Worm (Caenorhabditis elegans) whole organism, L4 larva: ENCODE measurements around the gene ZC477.3.

ENCODE experiments used
- F37D6.2 ChIP-seq: sonication (generic microtip); optimal IDR thresholded peaks from 2 replicates; lab custom pipeline; 2016; ENCODE audit warnings: mild to moderate bottlenecking, missing genetic modification characterization, missing compliant biosample characterization
- T20F7.1 ChIP-seq: fragments of 200-800 bp; sonication (Bioruptor generic); optimal IDR thresholded peaks from 2 replicates; lab custom pipeline; 2018; ENCODE audit warnings: mild to moderate bottlenecking, missing genetic modification characterization, missing compliant biosample characterization
- Y5F2A.4 ChIP-seq: fragments of 200-800 bp; sonication (Bioruptor generic); optimal IDR thresholded peaks from 2 replicates; lab custom pipeline; 2018; ENCODE audit warnings: mild to moderate bottlenecking, missing genetic modification characterization, missing compliant biosample characterization
- ZK546.5 ChIP-seq, 2 experiments: sonication (generic microtip); optimal IDR thresholded peaks; 2 replicates each; lab custom pipeline; 2017; ENCODE audit warnings: missing biosample characterization in 2 of 2, missing genetic modification characterization in 2 of 2
- aha-1 ChIP-seq: fragments of 150-350 bp; peaks from one replicate; lab custom pipeline; 2014; ENCODE audit warnings: missing biosample characterization, missing genetic modification characterization
- ama-1 ChIP-seq: fragments of 150-350 bp; optimal IDR thresholded peaks from 2 replicates; lab custom pipeline; 2014; ENCODE audit warnings: inconsistent platforms, mixed read lengths
- attf-4 ChIP-seq: sonication (generic microtip); optimal IDR thresholded peaks from 3 replicates; lab custom pipeline; 2017; ENCODE audit warnings: missing biosample characterization, missing genetic modification characterization
- ceh-20 ChIP-seq: fragments of 200-800 bp; sonication (Bioruptor generic); IDR thresholded peaks from 2 replicates; pipeline ENCODE4 v1.3.6; 2022; ENCODE audit warnings: missing genetic modification reagents, missing genetic modification characterization, missing compliant biosample characterization
- ceh-28 ChIP-seq: fragments of 150-350 bp; optimal IDR thresholded peaks from 2 replicates; lab custom pipeline; 2014; ENCODE audit warnings: missing biosample characterization, missing genetic modification reagents, missing genetic modification characterization
- ceh-44 ChIP-seq: fragments of 200-800 bp; sonication (Bioruptor generic); IDR thresholded peaks from 2 replicates; pipeline ENCODE4 v1.3.6; 2022; ENCODE audit warnings: missing genetic modification reagents, missing genetic modification characterization, missing compliant biosample characterization
- cey-2 ChIP-seq: sonication (generic microtip); optimal IDR thresholded peaks from 3 replicates; lab custom pipeline; 2017; ENCODE audit warnings: missing genetic modification characterization, mild to moderate bottlenecking, missing compliant biosample characterization, antibody characterized with exemption, borderline replicate concordance; ENCODE audit not compliant: insufficient read depth
- daf-16 ChIP-seq, 3 experiments: sonication (generic microtip); optimal IDR thresholded peaks; 2 replicates each; lab custom pipeline; 2016 to 2017; ENCODE audit warnings: missing genetic modification characterization in 3 of 3, missing genetic modification reagents in 3 of 3, mild to moderate bottlenecking in 2 of 3, missing compliant biosample characterization in 2 of 3, missing biosample characterization in 1 of 3, moderate library complexity in 1 of 3
- dpl-1 ChIP-seq: fragments of 150-350 bp; optimal IDR thresholded peaks from 2 replicates; lab custom pipeline; 2014; ENCODE audit warnings: missing biosample characterization, missing genetic modification reagents, missing genetic modification characterization
- dve-1 ChIP-seq: sonication (generic microtip); optimal IDR thresholded peaks from 2 replicates; lab custom pipeline; 2017; ENCODE audit warnings: antibody characterized with exemption, mild to moderate bottlenecking, missing genetic modification characterization, missing compliant biosample characterization; ENCODE audit not compliant: insufficient read depth
- egl-43 ChIP-seq: fragments of 200-800 bp; sonication (Bioruptor generic); IDR thresholded peaks from 2 replicates; pipeline ENCODE4 v1.3.6; 2022; ENCODE audit warnings: missing genetic modification reagents, missing genetic modification characterization, missing compliant biosample characterization
- hmg-1.1 ChIP-seq: fragments of 200-800 bp; sonication (Bioruptor generic); IDR thresholded peaks from 2 replicates; pipeline ENCODE4 v1.3.6; 2022; ENCODE audit warnings: missing genetic modification reagents, missing genetic modification characterization, missing compliant biosample characterization
- jun-1 ChIP-seq: fragments of 150-350 bp; optimal IDR thresholded peaks from 2 replicates; lab custom pipeline; 2014; ENCODE audit warnings: missing biosample characterization, missing genetic modification reagents, missing genetic modification characterization
- lin-1 ChIP-seq: fragments of 200-800 bp; sonication (Bioruptor generic); IDR thresholded peaks from 2 replicates; pipeline ENCODE4 v1.3.6; 2022; ENCODE audit warnings: missing genetic modification reagents, missing genetic modification characterization, missing compliant biosample characterization
- lin-13 ChIP-seq: fragments of 150-350 bp; optimal IDR thresholded peaks from 2 replicates; lab custom pipeline; 2014; ENCODE audit warnings: missing biosample characterization, missing genetic modification reagents, missing genetic modification characterization
- lin-15B ChIP-seq: fragments of 150-350 bp; sonication (generic microtip); optimal IDR thresholded peaks from 3 replicates; lab custom pipeline; 2014; ENCODE audit warnings: missing biosample characterization, missing genetic modification characterization
- lin-29 ChIP-seq: fragments of 200-800 bp; sonication (Bioruptor generic); IDR thresholded peaks from 2 replicates; pipeline ENCODE4 v1.3.6; 2022; ENCODE audit warnings: missing genetic modification reagents, missing genetic modification characterization, missing compliant biosample characterization
- lin-38 ChIP-seq: fragments of 200-800 bp; sonication (Bioruptor generic); IDR thresholded peaks from 2 replicates; pipeline ENCODE4 v1.3.6; 2022; ENCODE audit warnings: missing genetic modification reagents, missing genetic modification characterization, missing compliant biosample characterization
- lir-3 ChIP-seq: sonication (generic microtip); optimal IDR thresholded peaks from 2 replicates; lab custom pipeline; 2016; ENCODE audit warnings: mild to moderate bottlenecking, missing genetic modification characterization, missing compliant biosample characterization
- lsy-2 ChIP-seq, 2 experiments: fragments of 150-350 bp in 1 of 2; sonication (generic microtip) in 1 of 2; optimal IDR thresholded peaks; 2 replicates each; lab custom pipeline; 2014 to 2017; ENCODE audit warnings: missing biosample characterization in 2 of 2, missing genetic modification characterization in 2 of 2
- madf-5 ChIP-seq, 2 experiments: fragments of 200-800 bp; sonication (Bioruptor generic); IDR thresholded peaks; 2 replicates each; pipeline ENCODE4 v1.3.6; 2022; ENCODE audit warnings: missing compliant biosample characterization in 2 of 2, missing genetic modification characterization in 2 of 2
- mdt-29 ChIP-seq: fragments of 200-800 bp; sonication (Bioruptor generic); IDR thresholded peaks from 2 replicates; pipeline ENCODE4 v1.3.6; 2022; ENCODE audit warnings: missing genetic modification reagents, missing genetic modification characterization, missing compliant biosample characterization
- mes-2 ChIP-seq: sonication (generic microtip); optimal IDR thresholded peaks from 2 replicates; lab custom pipeline; 2016; ENCODE audit warnings: missing genotype, mild to moderate bottlenecking, missing genetic modification characterization, missing compliant biosample characterization; ENCODE audit not compliant: poor library complexity, severe bottlenecking
- mxl-2 ChIP-seq: fragments of 200-800 bp; sonication (Bioruptor generic); conservative IDR thresholded peaks from 2 replicates; pipeline ENCODE4 v1.3.6; 2022; ENCODE audit warnings: missing genetic modification reagents, missing genetic modification characterization, missing compliant biosample characterization
- nhr-102 ChIP-seq: sonication (generic microtip); optimal IDR thresholded peaks from 2 replicates; lab custom pipeline; 2016; ENCODE audit warnings: mild to moderate bottlenecking, missing genetic modification characterization, moderate library complexity, missing compliant biosample characterization
- nhr-11 ChIP-seq: fragments of 150-350 bp; optimal IDR thresholded peaks from 2 replicates; lab custom pipeline; 2014; ENCODE audit warnings: missing biosample characterization, missing genetic modification characterization
- nhr-237 ChIP-seq: sonication (generic microtip); optimal IDR thresholded peaks from 2 replicates; lab custom pipeline; 2017; ENCODE audit warnings: missing biosample characterization, missing genetic modification characterization
- nhr-25 ChIP-seq: sonication (generic microtip); optimal IDR thresholded peaks from 2 replicates; lab custom pipeline; 2017; ENCODE audit warnings: missing genetic modification characterization, mild to moderate bottlenecking, missing compliant biosample characterization, antibody characterized with exemption, moderate library complexity, borderline replicate concordance; ENCODE audit not compliant: insufficient read depth
- nhr-28 ChIP-seq: fragments of 150-350 bp; optimal IDR thresholded peaks from 2 replicates; lab custom pipeline; 2014; ENCODE audit warnings: missing biosample characterization, missing genetic modification characterization
- nhr-48 ChIP-seq: sonication (generic microtip); optimal IDR thresholded peaks from 2 replicates; lab custom pipeline; 2016; ENCODE audit warnings: mild to moderate bottlenecking, missing genetic modification characterization, missing compliant biosample characterization
- nhr-6 ChIP-seq: fragments of 150-350 bp; optimal IDR thresholded peaks from 2 replicates; lab custom pipeline; 2014; ENCODE audit warnings: missing biosample characterization, missing genetic modification characterization
- nhr-76 ChIP-seq: fragments of 150-350 bp; optimal IDR thresholded peaks from 2 replicates; lab custom pipeline; 2014; ENCODE audit warnings: missing biosample characterization, missing genetic modification characterization
- nhr-77 ChIP-seq: fragments of 150-350 bp; optimal IDR thresholded peaks from 2 replicates; lab custom pipeline; 2014; ENCODE audit warnings: missing biosample characterization, missing genetic modification characterization
- pha-4 ChIP-seq, 2 experiments: fragments of 150-350 bp in 1 of 2; fragments of 200-800 bp in 1 of 2; sonication (Bioruptor generic) in 1 of 2; IDR thresholded peaks in 1 of 2; optimal IDR thresholded peaks in 1 of 2; 2 replicates each; pipeline versions ENCODE4 v1.3.6 to Lab custom; 2014 to 2022; ENCODE audit warnings: missing genetic modification characterization in 2 of 2, missing genetic modification reagents in 2 of 2, missing biosample characterization in 1 of 2, missing compliant biosample characterization in 1 of 2
- pqm-1 ChIP-seq: sonication (generic microtip); optimal IDR thresholded peaks from 2 replicates; lab custom pipeline; 2017; ENCODE audit warnings: missing biosample characterization, missing genetic modification characterization
- rbr-2 ChIP-seq: sonication (generic microtip); optimal IDR thresholded peaks from 2 replicates; lab custom pipeline; 2016; ENCODE audit warnings: missing genotype, missing genetic modification characterization, missing compliant biosample characterization
- sdz-12 ChIP-seq: fragments of 200-800 bp; sonication (Bioruptor generic); optimal IDR thresholded peaks from 2 replicates; lab custom pipeline; 2018; ENCODE audit warnings: mild to moderate bottlenecking, missing genetic modification characterization, missing compliant biosample characterization
- snpc-1.2 ChIP-seq: fragments of 200-800 bp; sonication (Bioruptor generic); IDR thresholded peaks from 2 replicates; pipeline ENCODE4 v1.3.6; 2022; ENCODE audit warnings: missing genetic modification reagents, missing genetic modification characterization, missing compliant biosample characterization
- spr-1 ChIP-seq: sonication (generic microtip); optimal IDR thresholded peaks from 2 replicates; lab custom pipeline; 2016; ENCODE audit warnings: mild to moderate bottlenecking, missing genetic modification characterization, missing compliant biosample characterization
- unc-62 ChIP-seq, 3 experiments: fragments of 150-350 bp in 1 of 3; sonication (generic microtip); optimal IDR thresholded peaks in 2 of 3; peaks in 1 of 3; 1 replicate in 1 of 3; 2 replicates in 2 of 3; lab custom pipeline; 2014 to 2017; ENCODE audit warnings: missing biosample characterization in 3 of 3, missing genetic modification characterization in 3 of 3, missing genetic modification reagents in 3 of 3, missing genotype in 1 of 3
- zfp-3 ChIP-seq: fragments of 200-800 bp; sonication (Bioruptor generic); conservative IDR thresholded peaks from 2 replicates; pipeline ENCODE4 v1.3.6; 2022; ENCODE audit warnings: missing genetic modification reagents, missing genetic modification characterization, missing compliant biosample characterization
- ztf-7 ChIP-seq: fragments of 150-350 bp; optimal IDR thresholded peaks from 2 replicates; lab custom pipeline; 2014; ENCODE audit warnings: missing biosample characterization, missing genetic modification characterization

The ZC477.3 gene

ce11 chrIV:7103211-7103679 lies at the start of gene ZC477.3, which contains the start of gene rde-8:
Gene ZC477.3, plus strand, starts transcription at chrIV:7103492.
Gene rde-8, minus strand, starts transcription at chrIV:7103261.
- TF ChIP-seq mxl-2, result no peak
- no peak for TF ChIP-seq sdz-12 (GFP tag; lab: Kevin White, UChicago)
- TF ChIP-seq nhr-48 (tag; lab: Kevin White, UChicago), result peak; percentile 38
- no peak for TF ChIP-seq zfp-3 (GFP tag; lab: Robert Waterston, UW)
- peak; percentile 68 for TF ChIP-seq dve-1 (tag; lab: Kevin White, UChicago)
- TF ChIP-seq pqm-1 (tag; lab: Kevin White, UChicago), result no peak
- TF ChIP-seq nhr-102 (tag; lab: Kevin White, UChicago), result peak; percentile 42
- peak in 1 of 2 experiments; percentile 67 for TF ChIP-seq daf-16 (GFP tag; optimal IDR thresholded peaks at IDR 0.05; lab: Kevin White, UChicago)
- peak; percentile 68 for TF ChIP-seq daf-16 (tag; optimal IDR thresholded peaks at IDR 0.05; lab: Kevin White, UChicago)
- TF ChIP-seq egl-43 (GFP tag; lab: Robert Waterston, UW), result no peak
- TF ChIP-seq attf-4 (tag; lab: Kevin White, UChicago), result no peak
- TF ChIP-seq spr-1 (tag; lab: Kevin White, UChicago), result no peak
- TF ChIP-seq mes-2 (tag; lab: Kevin White, UChicago), result peak; percentile 81
- TF ChIP-seq nhr-76 (tag; lab: Kevin White, UChicago), result no peak
- TF ChIP-seq lin-15B (tag; lab: Kevin White, UChicago), result no peak
- peak; percentile 24 for TF ChIP-seq nhr-6
- peak; percentile 3 for TF ChIP-seq nhr-11 (tag; lab: Kevin White, UChicago)
- TF ChIP-seq hmg-1.1 (GFP tag; lab: Robert Waterston, UW), result 0 out of 2 replicates have a peak, but pooled peaks have one; percentile 60
- 0 out of 2 replicates have a peak, but pooled peaks have one; percentile 52 for TF ChIP-seq snpc-1.2 (GFP tag; lab: Robert Waterston, UW)
- TF ChIP-seq ama-1 (lab: Kevin White, UChicago), result peak; percentile 10
- no peak for TF ChIP-seq Y5F2A.4 (GFP tag; lab: Kevin White, UChicago)
- TF ChIP-seq cey-2 (tag; lab: Kevin White, UChicago), result no peak
- peak; percentile 4 for TF ChIP-seq lin-13 (GFP tag; lab: Kevin White, UChicago)
- no peak for TF ChIP-seq nhr-77 (tag; lab: Kevin White, UChicago)
- TF ChIP-seq ztf-7 (tag; lab: Kevin White, UChicago), result no peak
- TF ChIP-seq unc-62 (GFP tag; optimal IDR thresholded peaks at IDR 0.05 in 1 of 2; lab: Kevin White, UChicago), result peak in 1 of 2 experiments; percentile 64
- TF ChIP-seq unc-62 (tag; optimal IDR thresholded peaks at IDR 0.05; lab: Kevin White, UChicago), result no peak
- no peak for TF ChIP-seq ceh-44
- TF ChIP-seq dpl-1 (GFP tag; lab: Kevin White, UChicago), result peak; percentile 75
- peak; percentile 23 for TF ChIP-seq F37D6.2 (tag; lab: Kevin White, UChicago)
- TF ChIP-seq nhr-28 (tag; lab: Kevin White, UChicago), result peak; percentile 18
- peak; percentile 87 for TF ChIP-seq aha-1 (tag; lab: Kevin White, UChicago)
- no peak for TF ChIP-seq lin-1 (GFP tag; lab: Robert Waterston, UW)
- TF ChIP-seq nhr-237 (tag; lab: Kevin White, UChicago), result no peak
- TF ChIP-seq madf-5 (GFP tag; IDR thresholded peaks at IDR 0.05; lab: Robert Waterston, UW), result no peak
- peak; percentile 79 for TF ChIP-seq lin-38 (GFP tag; lab: Robert Waterston, UW)
- TF ChIP-seq ZK546.5 (tag; optimal IDR thresholded peaks at IDR 0.05; lab: Kevin White, UChicago), result no peak
- TF ChIP-seq lir-3 (tag; lab: Kevin White, UChicago), result no peak
- TF ChIP-seq T20F7.1 (GFP tag; lab: Kevin White, UChicago), result peak; percentile 54
- TF ChIP-seq lin-29, result no peak
- TF ChIP-seq ceh-28 (tag; lab: Kevin White, UChicago), result no peak
- TF ChIP-seq lsy-2 (tag; optimal IDR thresholded peaks at IDR 0.05; lab: Kevin White, UChicago), result peak in 1 of 2 experiments; percentile 88
- no peak for TF ChIP-seq ceh-20 (GFP tag; lab: Robert Waterston, UW)
- TF ChIP-seq pha-4 (GFP tag; IDR thresholded peaks at IDR 0.05; lab: Robert Waterston, UW), result no peak
- TF ChIP-seq pha-4 (tag; optimal IDR thresholded peaks at IDR 0.05; lab: Kevin White, UChicago), result no peak
- TF ChIP-seq nhr-25 (tag; lab: Kevin White, UChicago), result no peak
- TF ChIP-seq jun-1, result peak; percentile 28
- TF ChIP-seq mdt-29, result no peak
- peak; percentile 59 for TF ChIP-seq rbr-2 (tag; lab: Kevin White, UChicago)
